Fruit fly (Drosophila melanogaster): ENCODE measurements around the gene CG7214.
"Not testable (repeated sequence)": the region's sequence is repeated elsewhere in the genome, so short reads cannot be mapped to it uniquely, and the experiment has no call there.

Gene CG7214

dm6 chr2L:7756835-7757234 is 12.2 kb upstream of the CG7214 start:
- TF ChIP-seq h (optimal IDR thresholded peaks at IDR 0.05) (no peak), insv (optimal IDR thresholded peaks at IDR 0.05) (no peak), Myc (optimal IDR thresholded peaks at IDR 0.05) (no peak), Sin3A (optimal IDR thresholded peaks at IDR 0.05) (no peak), psq (optimal IDR thresholded peaks at IDR 0.05) (no peak), ttk (optimal IDR thresholded peaks at IDR 0.05) (no peak)

- TF ChIP-seq ttk (optimal IDR thresholded peaks at IDR 0.05) (no peak), h (optimal IDR thresholded peaks at IDR 0.05) (no peak), insv (optimal IDR thresholded peaks at IDR 0.05) (no peak), Sin3A (optimal IDR thresholded peaks at IDR 0.05) (no peak), Myc (optimal IDR thresholded peaks at IDR 0.05) (no peak), psq (optimal IDR thresholded peaks at IDR 0.05) (no peak)
These were observed 9.9 kb upstream of the CG7214 start for dm6 chr2L:7754539-7754938.

- no peak for TF ChIP-seq insv (optimal IDR thresholded peaks at IDR 0.05)
- no peak for TF ChIP-seq ttk (optimal IDR thresholded peaks at IDR 0.05)
- TF ChIP-seq h (optimal IDR thresholded peaks at IDR 0.05), result no peak
- TF ChIP-seq psq (optimal IDR thresholded peaks at IDR 0.05), result no peak
- TF ChIP-seq Sin3A (optimal IDR thresholded peaks at IDR 0.05), result no peak
- TF ChIP-seq Myc (optimal IDR thresholded peaks at IDR 0.05), result no peak
These were observed 9.2 kb upstream of the CG7214 start, which contains the start of gene CG46025 for dm6 chr2L:7753874-7754273. TSS of gene CG46025 (plus strand) at chr2L:7754174.

- TF ChIP-seq Sin3A (optimal IDR thresholded peaks at IDR 0.05), result no peak
- no peak for TF ChIP-seq ttk (optimal IDR thresholded peaks at IDR 0.05)
- TF ChIP-seq insv (optimal IDR thresholded peaks at IDR 0.05), result no peak
- TF ChIP-seq Myc (optimal IDR thresholded peaks at IDR 0.05), result no peak
- no peak for TF ChIP-seq psq (optimal IDR thresholded peaks at IDR 0.05)
- TF ChIP-seq h (optimal IDR thresholded peaks at IDR 0.05), result no peak
These were observed 8.4 kb upstream of the CG7214 start, which contains the start of gene CG7203 for dm6 chr2L:7753086-7753485. TSS of gene CG7203 (minus strand) at chr2L:7753186.

dm6 chr2L:7750631-7751161 is 6.1 kb upstream of the CG7214 start:
- TF ChIP-seq insv (optimal IDR thresholded peaks at IDR 0.05) (no peak), Myc (optimal IDR thresholded peaks at IDR 0.05) (no peak), ttk (optimal IDR thresholded peaks at IDR 0.05) (no peak), h (optimal IDR thresholded peaks at IDR 0.05) (no peak), psq (optimal IDR thresholded peaks at IDR 0.05) (no peak), Sin3A (optimal IDR thresholded peaks at IDR 0.05) (no peak)

dm6 chr2L:7746975-7747374 is 2.3 kb upstream of the CG7214 start, which contains the start of gene ATPsynGL:
TSS of gene ATPsynGL (plus strand) at chr2L:7747275.
- TF ChIP-seq ttk (optimal IDR thresholded peaks at IDR 0.05), result no peak
- no peak for TF ChIP-seq Myc (optimal IDR thresholded peaks at IDR 0.05)
- no peak for TF ChIP-seq h (optimal IDR thresholded peaks at IDR 0.05)
- TF ChIP-seq insv (optimal IDR thresholded peaks at IDR 0.05), result no peak
- TF ChIP-seq Sin3A (optimal IDR thresholded peaks at IDR 0.05), result no peak
- no peak for TF ChIP-seq psq (optimal IDR thresholded peaks at IDR 0.05)

dm6 chr2L:7744208-7744607 is 431 bp downstream of the CG7214 start:
- TF ChIP-seq Myc (optimal IDR thresholded peaks at IDR 0.05) (no peak), h (optimal IDR thresholded peaks at IDR 0.05) (no peak), psq (optimal IDR thresholded peaks at IDR 0.05) (no peak), insv (optimal IDR thresholded peaks at IDR 0.05) (no peak)

dm6 chr2L:7741437-7741836 is 3.2 kb downstream of the CG7214 start, which contains the start of gene Acp1:
TSS of gene Acp1 (minus strand) at chr2L:7741537.
- TF ChIP-seq ttk (optimal IDR thresholded peaks at IDR 0.05), result no peak
- no peak for TF ChIP-seq Sin3A (optimal IDR thresholded peaks at IDR 0.05)
- no peak for TF ChIP-seq Myc (optimal IDR thresholded peaks at IDR 0.05)
- no peak for TF ChIP-seq insv (optimal IDR thresholded peaks at IDR 0.05)

dm6 chr2L:7738709-7739108 is 5.9 kb downstream of the CG7214 start, which contains the start of gene CG31904:
TSS of gene CG31904 (minus strand) at chr2L:7738809.
- not testable (repeated sequence) for TF ChIP-seq ttk, Sin3A, Myc (optimal IDR thresholded peaks at IDR 0.05)

- not testable (repeated sequence) for TF ChIP-seq Myc, insv, psq (optimal IDR thresholded peaks at IDR 0.05)
These were observed 12.1 kb downstream of the CG7214 start, which contains the start of gene CG13796 for dm6 chr2L:7732570-7732969. TSS of gene CG13796 (minus strand) at chr2L:7732670.

dm6 chr2L:7726268-7726997 is 18.2 kb downstream of the CG7214 start, which contains the start of gene CG13795:
TSS of gene CG13795 (minus strand) at chr2L:7726298.
- TF ChIP-seq Sin3A (optimal IDR thresholded peaks at IDR 0.05) (no peak), psq (optimal IDR thresholded peaks at IDR 0.05) (no peak), insv (optimal IDR thresholded peaks at IDR 0.05) (no peak), h (optimal IDR thresholded peaks at IDR 0.05) (no peak), Myc (optimal IDR thresholded peaks at IDR 0.05) (no peak), ttk (optimal IDR thresholded peaks at IDR 0.05) (no peak)

dm6 chr2L:7722723-7723122 is 21.9 kb downstream of the CG7214 start, which contains the start of gene CG13794:
TSS of gene CG13794 (minus strand) at chr2L:7722823.
- TF ChIP-seq ttk (optimal IDR thresholded peaks at IDR 0.05), result no peak
- TF ChIP-seq Sin3A (optimal IDR thresholded peaks at IDR 0.05), result no peak
- TF ChIP-seq h (optimal IDR thresholded peaks at IDR 0.05), result no peak

- no peak for TF ChIP-seq ttk (optimal IDR thresholded peaks at IDR 0.05)
- TF ChIP-seq h (optimal IDR thresholded peaks at IDR 0.05), result no peak
- no peak for TF ChIP-seq Sin3A (optimal IDR thresholded peaks at IDR 0.05)
- no peak for TF ChIP-seq Myc (optimal IDR thresholded peaks at IDR 0.05)
- TF ChIP-seq psq (optimal IDR thresholded peaks at IDR 0.05), result no peak
- no peak for TF ChIP-seq insv (optimal IDR thresholded peaks at IDR 0.05)
These were observed 22.5 kb downstream of the CG7214 start for dm6 chr2L:7722102-7722501.
